Fruit fly (Drosophila melanogaster) whole organism, embryonic: ENCODE measurements around the gene r-l.

Experiments
- Antp ChIP-seq: fragments of 200-800 bp; sonication (Bioruptor generic); optimal IDR thresholded peaks from 3 replicates; lab custom pipeline; 2016; ENCODE audit warnings: missing biosample characterization, missing genetic modification characterization
- BEAF-32 ChIP-seq: fragments of 200-800 bp; sonication (Bioruptor generic); optimal IDR thresholded peaks from 3 replicates; lab custom pipeline; 2017; ENCODE audit warnings: missing biosample characterization, missing genetic modification characterization, mild to moderate bottlenecking, moderate library complexity, missing genetic modification reagents
- CG11504 ChIP-seq: fragments of 200-800 bp; sonication (Bioruptor generic); optimal IDR thresholded peaks from 3 replicates; lab custom pipeline; 2019; ENCODE audit warnings: missing biosample characterization, mild to moderate bottlenecking, missing genetic modification characterization, moderate library complexity
- CG12391 ChIP-seq: fragments of 200-800 bp; sonication (Bioruptor generic); optimal IDR thresholded peaks from 3 replicates; lab custom pipeline; 2018; ENCODE audit warnings: missing biosample characterization, mild to moderate bottlenecking, missing genetic modification characterization, moderate library complexity
- CG12659 ChIP-seq: fragments of 200-800 bp; sonication (Bioruptor generic); optimal IDR thresholded peaks from 3 replicates; lab custom pipeline; 2017; ENCODE audit warnings: mild to moderate bottlenecking, missing biosample characterization, missing genetic modification reagents, missing genetic modification characterization
- CG12769 ChIP-seq: fragments of 200-800 bp; sonication (Bioruptor generic); optimal IDR thresholded peaks from 2 replicates; lab custom pipeline; 2019; ENCODE audit warnings: missing biosample characterization, mild to moderate bottlenecking, missing genetic modification characterization, moderate library complexity
- CG12942 ChIP-seq: fragments of 200-800 bp; sonication (Bioruptor generic); optimal IDR thresholded peaks from 3 replicates; lab custom pipeline; 2016; ENCODE audit warnings: missing biosample characterization, missing genetic modification characterization
- CG14710 ChIP-seq: fragments of 200-800 bp; sonication (Bioruptor generic); optimal IDR thresholded peaks from 3 replicates; lab custom pipeline; 2019; ENCODE audit warnings: missing biosample characterization, mild to moderate bottlenecking, missing genetic modification characterization, moderate library complexity
- CG15073 ChIP-seq: fragments of 200-800 bp; sonication (Bioruptor generic); optimal IDR thresholded peaks from 2 replicates; lab custom pipeline; 2016; ENCODE audit warnings: missing biosample characterization, missing genetic modification characterization
- CG1602 ChIP-seq: fragments of 200-800 bp; sonication (Bioruptor generic); optimal IDR thresholded peaks from 3 replicates; lab custom pipeline; 2016; ENCODE audit warnings: missing biosample characterization, missing genetic modification characterization
- CG1603 ChIP-seq: fragments of 200-800 bp; sonication (Bioruptor generic); optimal IDR thresholded peaks from 2 replicates; lab custom pipeline; 2019; ENCODE audit warnings: missing biosample characterization, mild to moderate bottlenecking, missing genetic modification characterization, moderate library complexity
- CG17361 ChIP-seq: fragments of 200-800 bp; sonication (Bioruptor generic); IDR thresholded peaks from 3 replicates; pipeline ENCODE4 v1.3.6; 2022; ENCODE audit warnings: missing biosample characterization, missing genetic modification characterization
- CG30403 ChIP-seq: fragments of 200-800 bp; sonication (Bioruptor generic); optimal IDR thresholded peaks from 3 replicates; lab custom pipeline; 2016; ENCODE audit warnings: missing biosample characterization, missing genetic modification characterization
- CG31224 ChIP-seq: fragments of 200-800 bp; sonication (Bioruptor generic); IDR thresholded peaks from 2 replicates; pipeline ENCODE4 v1.3.6; 2022; ENCODE audit warnings: missing biosample characterization, missing genetic modification characterization
- CG31365 ChIP-seq: fragments of 200-800 bp; sonication (Bioruptor generic); optimal IDR thresholded peaks from 2 replicates; lab custom pipeline; 2018; ENCODE audit warnings: missing biosample characterization, mild to moderate bottlenecking, missing genetic modification characterization
- CG8388 ChIP-seq: fragments of 200-800 bp; sonication (Bioruptor generic); optimal IDR thresholded peaks from 2 replicates; lab custom pipeline; 2019; ENCODE audit warnings: missing biosample characterization, mild to moderate bottlenecking, missing genetic modification characterization, moderate library complexity
- D ChIP-seq, 2 experiments: fragments of 200-800 bp in 1 of 2; fragments of >200 bp in 1 of 2; sonication (Bioruptor generic) in 1 of 2; optimal IDR thresholded peaks; 2 replicates in 1 of 2; 3 replicates in 1 of 2; lab custom pipeline; 2017; ENCODE audit warnings: mild to moderate bottlenecking in 1 of 2, missing biosample characterization in 1 of 2, missing genetic modification characterization in 1 of 2, missing genetic modification reagents in 1 of 2
- Dad ChIP-seq: fragments of 200-800 bp; sonication (Bioruptor generic); optimal IDR thresholded peaks from 3 replicates; lab custom pipeline; 2016; ENCODE audit warnings: missing biosample characterization, missing genetic modification characterization
- Gug ChIP-seq: fragments of 200-800 bp; sonication (Bioruptor generic); IDR thresholded peaks from 4 replicates; pipeline ENCODE4 v1.3.6; 2022; ENCODE audit warnings: missing biosample characterization, missing genetic modification characterization
- Hr3 ChIP-seq: fragments of 200-800 bp; sonication (Bioruptor generic); optimal IDR thresholded peaks from 3 replicates; lab custom pipeline; 2016; ENCODE audit warnings: missing biosample characterization, missing genetic modification characterization
- Hr51 ChIP-seq, 2 experiments: fragments of 200-800 bp; sonication (Bioruptor generic); optimal IDR thresholded peaks; 2 replicates in 1 of 2; 3 replicates in 1 of 2; lab custom pipeline; 2016 to 2018; ENCODE audit warnings: missing biosample characterization in 2 of 2, missing genetic modification characterization in 2 of 2, mild to moderate bottlenecking in 1 of 2, moderate library complexity in 1 of 2
- Hsf ChIP-seq: fragments of 200-800 bp; sonication (Bioruptor generic); optimal IDR thresholded peaks from 3 replicates; lab custom pipeline; 2016; ENCODE audit warnings: missing biosample characterization, missing genetic modification characterization
- PHDP ChIP-seq: fragments of 200-800 bp; sonication (Bioruptor generic); optimal IDR thresholded peaks from 3 replicates; lab custom pipeline; 2018; ENCODE audit warnings: missing biosample characterization, mild to moderate bottlenecking, missing genetic modification characterization, moderate library complexity
- Poxn ChIP-seq: fragments of 200-800 bp; sonication (Bioruptor generic); IDR thresholded peaks from 2 replicates; pipeline ENCODE4 v1.3.6; 2022; ENCODE audit warnings: missing biosample characterization, missing genetic modification characterization
- Sox102F ChIP-seq: fragments of 200-800 bp; sonication (Bioruptor generic); optimal IDR thresholded peaks from 2 replicates; lab custom pipeline; 2018; ENCODE audit warnings: missing biosample characterization, mild to moderate bottlenecking, missing genetic modification characterization, moderate library complexity
- Trl ChIP-seq, 3 experiments: fragments of >200 bp in 2 of 3; fragments of 200-800 bp in 1 of 3; sonication (Bioruptor generic) in 1 of 3; optimal IDR thresholded peaks; 2 replicates in 1 of 3; 3 replicates in 2 of 3; lab custom pipeline; 2016 to 2017; ENCODE audit warnings: missing biosample characterization in 1 of 3, missing genetic modification characterization in 1 of 3
- Xbp1 ChIP-seq: fragments of 200-800 bp; sonication (Bioruptor generic); optimal IDR thresholded peaks from 3 replicates; lab custom pipeline; 2016; ENCODE audit warnings: missing biosample characterization, mild to moderate bottlenecking, missing genetic modification characterization
- bsh ChIP-seq, 2 experiments: fragments of 200-800 bp; sonication (Bioruptor generic); optimal IDR thresholded peaks; 2 replicates each; lab custom pipeline; 2017 to 2018; ENCODE audit warnings: mild to moderate bottlenecking in 2 of 2, missing biosample characterization in 2 of 2, missing genetic modification characterization in 2 of 2, moderate library complexity in 1 of 2
- chif ChIP-seq, 2 experiments: fragments of 200-800 bp; sonication (Bioruptor generic); optimal IDR thresholded peaks; 3 replicates each; lab custom pipeline; 2016; ENCODE audit warnings: missing biosample characterization in 2 of 2, missing genetic modification characterization in 2 of 2
- dmrt11E ChIP-seq: fragments of 200-800 bp; sonication (Bioruptor generic); optimal IDR thresholded peaks from 3 replicates; lab custom pipeline; 2018; ENCODE audit warnings: missing biosample characterization, mild to moderate bottlenecking, missing genetic modification characterization, moderate library complexity
- dpn ChIP-seq, 2 experiments: fragments of 200-800 bp; sonication (Bioruptor generic); optimal IDR thresholded peaks; 3 replicates each; lab custom pipeline; 2016; ENCODE audit warnings: missing biosample characterization in 2 of 2, missing genetic modification characterization in 2 of 2
- ftz-f1 ChIP-seq: fragments of 200-800 bp; sonication (Bioruptor generic); optimal IDR thresholded peaks from 2 replicates; lab custom pipeline; 2016; ENCODE audit warnings: missing biosample characterization, missing genetic modification characterization
- fu2 ChIP-seq: fragments of 200-800 bp; sonication (Bioruptor generic); optimal IDR thresholded peaks from 2 replicates; lab custom pipeline; 2016; ENCODE audit warnings: missing biosample characterization, missing genetic modification characterization
- gem ChIP-seq: fragments of 200-800 bp; sonication (Bioruptor generic); optimal IDR thresholded peaks from 2 replicates; lab custom pipeline; 2019; ENCODE audit warnings: missing biosample characterization, mild to moderate bottlenecking, missing genetic modification characterization, moderate library complexity
- grau ChIP-seq: fragments of 200-800 bp; optimal IDR thresholded peaks from 3 replicates; lab custom pipeline; 2019; ENCODE audit warnings: missing biosample characterization, mild to moderate bottlenecking, missing genetic modification characterization, moderate library complexity
- kni ChIP-seq: fragments of 200-800 bp; sonication (Bioruptor generic); optimal IDR thresholded peaks from 3 replicates; lab custom pipeline; 2017; ENCODE audit warnings: mild to moderate bottlenecking, missing biosample characterization, missing genetic modification reagents, missing genetic modification characterization
- p53 ChIP-seq: fragments of 200-800 bp; sonication (Bioruptor generic); optimal IDR thresholded peaks from 2 replicates; lab custom pipeline; 2016; ENCODE audit warnings: missing biosample characterization, missing genetic modification characterization
- pb ChIP-seq: fragments of 200-800 bp; sonication (Bioruptor generic); optimal IDR thresholded peaks from 3 replicates; lab custom pipeline; 2016; ENCODE audit warnings: missing biosample characterization, missing genetic modification characterization
- pzg ChIP-seq: fragments of 200-800 bp; sonication (Bioruptor generic); optimal IDR thresholded peaks from 3 replicates; lab custom pipeline; 2018; ENCODE audit warnings: missing biosample characterization, mild to moderate bottlenecking, missing genetic modification characterization, moderate library complexity
- row ChIP-seq: fragments of 200-800 bp; sonication (Bioruptor generic); IDR thresholded peaks from 3 replicates; pipeline ENCODE4 v1.3.6; 2022; ENCODE audit warnings: missing biosample characterization, missing genetic modification characterization
- sd ChIP-seq: fragments of 200-800 bp; sonication (Bioruptor generic); optimal IDR thresholded peaks from 3 replicates; lab custom pipeline; 2018; ENCODE audit warnings: missing biosample characterization, mild to moderate bottlenecking, missing genetic modification characterization, moderate library complexity
- ttk ChIP-seq: fragments of 200-800 bp; sonication (Bioruptor generic); IDR thresholded peaks from 2 replicates; pipeline ENCODE4 v2.1.2; 2022; ENCODE audit warnings: missing biosample characterization, missing genetic modification characterization
- unpg ChIP-seq: fragments of 200-800 bp; sonication (Bioruptor generic); optimal IDR thresholded peaks from 3 replicates; lab custom pipeline; 2018; ENCODE audit warnings: missing biosample characterization, mild to moderate bottlenecking, missing genetic modification characterization, moderate library complexity
- usp ChIP-seq: fragments of >200 bp; optimal IDR thresholded peaks from 2 replicates; lab custom pipeline; 2017; ENCODE audit warnings: missing biosample characterization, missing genetic modification characterization

Gene r-l

DNA sequence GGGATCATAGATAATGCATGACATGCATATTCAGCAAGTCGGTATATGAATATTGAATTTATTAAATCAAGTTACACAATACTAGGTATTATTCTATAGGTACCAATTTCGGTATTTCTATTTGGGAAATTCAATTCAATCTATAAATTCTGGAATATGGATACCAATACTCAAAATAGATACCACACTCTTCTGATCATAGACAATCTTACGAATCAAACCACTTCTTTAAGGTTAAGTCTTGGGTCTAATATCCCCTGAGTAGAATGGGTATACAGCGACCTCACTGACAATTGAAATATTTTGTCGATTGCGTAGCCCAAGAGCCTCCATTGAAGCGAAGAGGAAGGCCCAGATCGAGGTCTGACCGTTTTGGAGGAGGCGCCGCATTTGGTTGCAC lies 19.7 kb upstream of the r-l start (continued):
- no peak for TF ChIP-seq BEAF-32 (GFP tag; lab: Kevin White, UChicago)
- TF ChIP-seq Xbp1 (GFP tag; lab: Kevin White, UChicago), result peak; percentile 20
- TF ChIP-seq Hsf (GFP tag; lab: Kevin White, UChicago), result peak; percentile 4
- TF ChIP-seq dpn (GFP tag; optimal IDR thresholded peaks at IDR 0.05; lab: Kevin White, UChicago), result peak in 1 of 2 experiments; percentile 29
- TF ChIP-seq CG17361 (GFP tag; lab: Robert Waterston, UW), result no peak
- TF ChIP-seq Hr51 (GFP tag; optimal IDR thresholded peaks at IDR 0.05; lab: Kevin White, UChicago), result peak in 1 of 2 experiments; percentile 39
- TF ChIP-seq Trl (optimal IDR thresholded peaks at IDR 0.05; lab: Kevin White, UChicago), result no peak
- no peak for TF ChIP-seq Trl (GFP tag; optimal IDR thresholded peaks at IDR 0.05; lab: Kevin White, UChicago)
- no peak for TF ChIP-seq CG14710 (tag; lab: Kevin White, UChicago)
- peak; percentile 35 for TF ChIP-seq CG1603 (tag; lab: Kevin White, UChicago)
- peak in 1 of 2 experiments; percentile 29 for TF ChIP-seq bsh (GFP tag; optimal IDR thresholded peaks at IDR 0.05; lab: Kevin White, UChicago)
- no peak for TF ChIP-seq fu2 (GFP tag; lab: Kevin White, UChicago)
- peak; percentile 11 for TF ChIP-seq PHDP (tag; lab: Kevin White, UChicago)
- peak; percentile 31 for TF ChIP-seq unpg (GFP tag; lab: Kevin White, UChicago)
- TF ChIP-seq Sox102F (GFP tag; lab: Kevin White, UChicago), result peak; percentile 56
- TF ChIP-seq CG12659 (GFP tag; lab: Kevin White, UChicago), result peak; percentile 7
- TF ChIP-seq CG15073 (GFP tag; lab: Kevin White, UChicago), result no peak
- peak; percentile 11 for TF ChIP-seq CG12391 (tag; lab: Kevin White, UChicago)
- no peak for TF ChIP-seq usp (GFP tag; lab: Kevin White, UChicago)
- peak; percentile 16 for TF ChIP-seq grau (tag; lab: Kevin White, UChicago)
- TF ChIP-seq dmrt11E (tag; lab: Kevin White, UChicago), result no peak
- no peak for TF ChIP-seq CG31365
- peak; percentile 4 for TF ChIP-seq Antp
- peak; percentile 5 for TF ChIP-seq CG30403 (GFP tag; lab: Kevin White, UChicago)
- TF ChIP-seq pzg (GFP tag; lab: Kevin White, UChicago), result no peak
- no peak for TF ChIP-seq Gug
- TF ChIP-seq CG12769 (tag; lab: Kevin White, UChicago), result peak; percentile 20
- TF ChIP-seq CG12942 (GFP tag; lab: Kevin White, UChicago), result peak; percentile 10
- TF ChIP-seq CG1602 (GFP tag; lab: Kevin White, UChicago), result no peak
- TF ChIP-seq chif (GFP tag; optimal IDR thresholded peaks at IDR 0.05; lab: Kevin White, UChicago), result peak in 1 of 2 experiments; percentile 5
- TF ChIP-seq pb (GFP tag; lab: Kevin White, UChicago), result no peak
- peak; percentile 60 for TF ChIP-seq kni (GFP tag; lab: Kevin White, UChicago)
- peak; percentile 52 for TF ChIP-seq gem (tag; lab: Kevin White, UChicago)
- peak; percentile 0 for TF ChIP-seq CG8388 (GFP tag; lab: Kevin White, UChicago)
- no peak for TF ChIP-seq ttk
- TF ChIP-seq CG31224 (GFP tag; lab: Robert Waterston, UW), result no peak
- peak; percentile 41; the same call in 2 of the 3 replicates for TF ChIP-seq row (GFP tag; lab: Robert Waterston, UW)
- no peak for TF ChIP-seq Poxn
- TF ChIP-seq Hr3, result peak; percentile 1
- TF ChIP-seq Dad (GFP tag; lab: Kevin White, UChicago), result no peak

DNA sequence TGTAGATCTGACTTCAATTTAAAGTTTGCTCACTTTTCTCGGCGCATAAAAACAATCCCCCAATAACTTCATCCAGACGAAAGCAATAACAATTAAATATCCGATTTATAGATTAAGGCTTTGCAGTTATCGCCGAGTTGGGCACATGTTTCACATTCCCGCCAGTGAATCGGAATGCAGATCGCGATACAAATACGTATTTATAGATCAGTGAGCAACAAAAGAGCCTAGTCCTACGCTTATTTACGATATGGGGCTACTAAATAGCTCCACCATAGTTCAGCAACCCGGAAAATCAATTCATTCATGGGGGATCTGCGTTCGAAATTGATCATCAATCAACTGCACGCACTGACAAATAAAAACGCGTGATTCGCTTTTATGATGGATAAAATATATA lies 18.9 kb upstream of the r-l start:
- TF ChIP-seq CG11504 (tag; lab: Kevin White, UChicago) (no peak), Poxn (no peak), D (optimal IDR thresholded peaks at IDR 0.05; lab: Kevin White, UChicago) (no peak), D (GFP tag; optimal IDR thresholded peaks at IDR 0.05; lab: Kevin White, UChicago) (no peak), ftz-f1 (GFP tag; lab: Kevin White, UChicago) (no peak), sd (tag; lab: Kevin White, UChicago) (peak; percentile 76), p53 (GFP tag; lab: Kevin White, UChicago) (no peak)
